Fruit fly (Drosophila melanogaster) whole organism, embryonic: ENCODE data around the gene MSAmiP.
A peak's percentile ranks its signal among the peaks of the same experiment; 100 is the strongest.

Experiments used
- Abd-B ChIP-seq: fragments of 200-800 bp; sonication (Bioruptor generic); optimal IDR thresholded peaks from 2 replicates; lab custom pipeline; 2018; ENCODE audit warnings: missing biosample characterization, mild to moderate bottlenecking, missing genetic modification characterization, moderate library complexity
- Awh ChIP-seq: fragments of 200-800 bp; sonication (Bioruptor generic); IDR thresholded peaks from 2 replicates; pipeline ENCODE4, ENCODE4 v1.3.6; 2022; ENCODE audit warnings: missing biosample characterization, missing genetic modification characterization
- CG10147 ChIP-seq: fragments of 200-800 bp; sonication (Bioruptor generic); optimal IDR thresholded peaks from 2 replicates; lab custom pipeline; 2019; ENCODE audit warnings: missing biosample characterization, mild to moderate bottlenecking, missing genetic modification characterization, moderate library complexity
- CG10462 ChIP-seq: fragments of 200-800 bp; sonication (Bioruptor generic); optimal IDR thresholded peaks from 2 replicates; lab custom pipeline; 2016; ENCODE audit warnings: missing biosample characterization, missing genetic modification characterization
- CG12391 ChIP-seq: fragments of 200-800 bp; sonication (Bioruptor generic); optimal IDR thresholded peaks from 3 replicates; lab custom pipeline; 2018; ENCODE audit warnings: missing biosample characterization, mild to moderate bottlenecking, missing genetic modification characterization, moderate library complexity
- CG13424 ChIP-seq: fragments of 200-800 bp; sonication (Bioruptor generic); optimal IDR thresholded peaks from 2 replicates; lab custom pipeline; 2019; ENCODE audit warnings: missing biosample characterization, mild to moderate bottlenecking, missing genetic modification characterization, moderate library complexity
- CG16813 ChIP-seq: fragments of 200-800 bp; sonication (Bioruptor generic); IDR thresholded peaks from 3 replicates; pipeline ENCODE4 v1.3.6; 2022; ENCODE audit warnings: missing biosample characterization, missing genetic modification characterization; ENCODE audit not compliant: partially characterized antibody
- CG17361 ChIP-seq: fragments of 200-800 bp; sonication (Bioruptor generic); IDR thresholded peaks from 3 replicates; pipeline ENCODE4 v1.3.6; 2022; ENCODE audit warnings: missing biosample characterization, missing genetic modification characterization
- CG18764 ChIP-seq: fragments of 200-800 bp; sonication (Bioruptor generic); optimal IDR thresholded peaks from 3 replicates; lab custom pipeline; 2016; ENCODE audit warnings: missing biosample characterization, missing genetic modification characterization
- CG2712 ChIP-seq: fragments of 200-800 bp; optimal IDR thresholded peaks from 3 replicates; lab custom pipeline; 2019; ENCODE audit warnings: missing biosample characterization, mild to moderate bottlenecking, missing genetic modification characterization, moderate library complexity
- CG30020 ChIP-seq: fragments of 200-800 bp; optimal IDR thresholded peaks from 2 replicates; lab custom pipeline; 2019; ENCODE audit warnings: missing biosample characterization, mild to moderate bottlenecking, missing genetic modification characterization, moderate library complexity
- CG3281 ChIP-seq: fragments of 200-800 bp; sonication (Bioruptor generic); optimal IDR thresholded peaks from 3 replicates; lab custom pipeline; 2017; ENCODE audit warnings: missing biosample characterization, mild to moderate bottlenecking, missing genetic modification characterization
- CG3847 ChIP-seq: fragments of 200-800 bp; sonication (Bioruptor generic); IDR thresholded peaks from 2 replicates; pipeline ENCODE4 v1.3.6; 2022; ENCODE audit warnings: missing biosample characterization, missing genetic modification characterization
- CG4404 ChIP-seq: fragments of 200-800 bp; sonication (Bioruptor generic); IDR thresholded peaks from 2 replicates; pipeline ENCODE4 v1.3.6; 2022; ENCODE audit warnings: missing biosample characterization, missing genetic modification characterization
- CG4730 ChIP-seq: fragments of 200-800 bp; sonication (Bioruptor generic); IDR thresholded peaks from 2 replicates; pipeline ENCODE4 v1.3.6; 2022; ENCODE audit warnings: missing biosample characterization, missing genetic modification characterization
- CG6175 ChIP-seq: fragments of 200-800 bp; sonication (Bioruptor generic); IDR thresholded peaks from 3 replicates; pipeline ENCODE4 v1.3.6; 2022; ENCODE audit warnings: missing biosample characterization, missing genetic modification characterization
- CG7987 ChIP-seq: fragments of 200-800 bp; sonication (Bioruptor generic); optimal IDR thresholded peaks from 2 replicates; lab custom pipeline; 2018; ENCODE audit warnings: missing biosample characterization, mild to moderate bottlenecking, missing genetic modification characterization, moderate library complexity
- CG8924 ChIP-seq: fragments of 200-800 bp; optimal IDR thresholded peaks from 3 replicates; lab custom pipeline; 2019; ENCODE audit warnings: missing biosample characterization, mild to moderate bottlenecking, missing genetic modification characterization, moderate library complexity
- CG9437 ChIP-seq: fragments of 200-800 bp; sonication (Bioruptor generic); optimal IDR thresholded peaks from 2 replicates; lab custom pipeline; 2018; ENCODE audit warnings: missing biosample characterization, mild to moderate bottlenecking, missing genetic modification characterization
- CoRest ChIP-seq: fragments of 200-800 bp; sonication (Bioruptor generic); optimal IDR thresholded peaks from 3 replicates; lab custom pipeline; 2018; ENCODE audit warnings: missing biosample characterization, mild to moderate bottlenecking, missing genetic modification characterization, moderate library complexity
- Dad ChIP-seq: fragments of 200-800 bp; sonication (Bioruptor generic); optimal IDR thresholded peaks from 3 replicates; lab custom pipeline; 2016; ENCODE audit warnings: missing biosample characterization, missing genetic modification characterization
- ERR ChIP-seq: fragments of 200-800 bp; sonication (Bioruptor generic); optimal IDR thresholded peaks from 2 replicates; lab custom pipeline; 2016; ENCODE audit warnings: missing biosample characterization, missing genetic modification characterization
- H15 ChIP-seq: fragments of 200-800 bp; sonication (Bioruptor generic); IDR thresholded peaks from 3 replicates; pipeline ENCODE4 v1.3.6; 2022; ENCODE audit warnings: missing biosample characterization, missing genetic modification characterization
- Hsf ChIP-seq: fragments of 200-800 bp; sonication (Bioruptor generic); optimal IDR thresholded peaks from 3 replicates; lab custom pipeline; 2016; ENCODE audit warnings: missing biosample characterization, missing genetic modification characterization
- MTF-1 ChIP-seq: fragments of 200-800 bp; sonication (Bioruptor generic); optimal IDR thresholded peaks from 2 replicates; lab custom pipeline; 2018; ENCODE audit warnings: missing biosample characterization, mild to moderate bottlenecking, missing genetic modification characterization, borderline replicate concordance
- Myb ChIP-seq: fragments of 200-800 bp; sonication (Bioruptor generic); optimal IDR thresholded peaks from 2 replicates; lab custom pipeline; 2016; ENCODE audit warnings: missing biosample characterization, missing genetic modification characterization
- Nf-YC ChIP-seq: fragments of 200-800 bp; optimal IDR thresholded peaks from 3 replicates; lab custom pipeline; 2019; ENCODE audit warnings: missing biosample characterization, mild to moderate bottlenecking, missing genetic modification characterization, moderate library complexity
- Oli ChIP-seq: fragments of 200-800 bp; sonication (Bioruptor generic); optimal IDR thresholded peaks from 2 replicates; lab custom pipeline; 2018; ENCODE audit warnings: missing biosample characterization, mild to moderate bottlenecking, missing genetic modification characterization, moderate library complexity
- Rfx ChIP-seq: fragments of 200-800 bp; sonication (Bioruptor generic); IDR thresholded peaks from 2 replicates; pipeline ENCODE4 v1.3.6; 2022; ENCODE audit warnings: missing biosample characterization, missing genetic modification characterization
- Sin3A ChIP-seq: fragments of >200 bp; optimal IDR thresholded peaks from 2 replicates; lab custom pipeline; 2018
- Xrp1 ChIP-seq: fragments of 200-800 bp; sonication (Bioruptor generic); IDR thresholded peaks from 2 replicates; pipeline ENCODE4 v1.3.6; 2022; ENCODE audit warnings: missing biosample characterization, missing genetic modification characterization
- abd-A ChIP-seq: fragments of 200-800 bp; sonication (Bioruptor generic); optimal IDR thresholded peaks from 3 replicates; lab custom pipeline; 2019; ENCODE audit warnings: missing biosample characterization, mild to moderate bottlenecking, missing genetic modification characterization, moderate library complexity
- bsh ChIP-seq, 2 experiments: fragments of 200-800 bp; sonication (Bioruptor generic); optimal IDR thresholded peaks; 2 replicates each; lab custom pipeline; 2017 to 2018; ENCODE audit warnings: mild to moderate bottlenecking in 2 of 2, missing biosample characterization in 2 of 2, missing genetic modification characterization in 2 of 2, moderate library complexity in 1 of 2
- btn ChIP-seq: fragments of 200-800 bp; sonication (Bioruptor generic); optimal IDR thresholded peaks from 2 replicates; lab custom pipeline; 2016; ENCODE audit warnings: missing biosample characterization, missing genetic modification characterization
- chinmo ChIP-seq: fragments of 200-800 bp; sonication (Bioruptor generic); IDR thresholded peaks from 4 replicates; pipeline ENCODE4 v1.3.6; 2022; ENCODE audit warnings: missing biosample characterization, missing genetic modification characterization; ENCODE audit not compliant: partially characterized antibody
- dan ChIP-seq: fragments of 200-800 bp; sonication (Bioruptor generic); IDR thresholded peaks from 2 replicates; pipeline ENCODE4 v1.3.6; 2022; ENCODE audit warnings: missing biosample characterization, missing genetic modification characterization
- eyg ChIP-seq: fragments of 200-800 bp; sonication (Bioruptor generic); optimal IDR thresholded peaks from 3 replicates; lab custom pipeline; 2016; ENCODE audit warnings: missing biosample characterization, missing genetic modification characterization
- fd96Cb ChIP-seq: fragments of 200-800 bp; sonication (Bioruptor generic); optimal IDR thresholded peaks from 2 replicates; lab custom pipeline; 2018; ENCODE audit warnings: missing biosample characterization, mild to moderate bottlenecking, missing genetic modification characterization, moderate library complexity
- gcm2 ChIP-seq: fragments of 200-800 bp; sonication (Bioruptor generic); optimal IDR thresholded peaks from 2 replicates; lab custom pipeline; 2016; ENCODE audit warnings: missing biosample characterization, missing genetic modification characterization
- kay ChIP-seq: fragments of 200-800 bp; sonication (Bioruptor generic); optimal IDR thresholded peaks from 2 replicates; lab custom pipeline; 2016; ENCODE audit warnings: missing biosample characterization, missing genetic modification characterization
- luna ChIP-seq: fragments of 200-800 bp; sonication (Bioruptor generic); optimal IDR thresholded peaks from 2 replicates; lab custom pipeline; 2016; ENCODE audit warnings: missing biosample characterization, missing genetic modification characterization
- maf-S ChIP-seq: fragments of 200-800 bp; sonication (Bioruptor generic); optimal IDR thresholded peaks from 2 replicates; lab custom pipeline; 2016; ENCODE audit warnings: missing biosample characterization, missing genetic modification characterization
- pan ChIP-seq, 4 experiments: fragments of >200 bp in 3 of 4; fragments of 200-800 bp in 1 of 4; sonication (Bioruptor generic) in 1 of 4; optimal IDR thresholded peaks in 3 of 4; IDR thresholded peaks in 1 of 4; 2 replicates each; pipeline versions ENCODE4 v1.3.6 to Lab custom; 2017 to 2022; ENCODE audit warnings: missing biosample characterization in 2 of 4, missing genetic modification characterization in 2 of 4, mixed read lengths in 1 of 4
- peb ChIP-seq: fragments of 200-800 bp; sonication (Bioruptor generic); IDR thresholded peaks from 2 replicates; pipeline ENCODE4 v1.3.6; 2022; ENCODE audit warnings: missing biosample characterization, missing genetic modification characterization
- phol ChIP-seq: fragments of 200-800 bp; sonication (Bioruptor generic); optimal IDR thresholded peaks from 3 replicates; lab custom pipeline; 2018; ENCODE audit warnings: missing biosample characterization, mild to moderate bottlenecking, missing genetic modification characterization, moderate library complexity
- prd ChIP-seq, 3 experiments: fragments of >200 bp in 2 of 3; fragments of 200-800 bp in 1 of 3; sonication (Bioruptor generic) in 1 of 3; optimal IDR thresholded peaks in 2 of 3; IDR thresholded peaks in 1 of 3; 2 replicates in 2 of 3; 3 replicates in 1 of 3; pipeline versions ENCODE4 v1.3.6 to Lab custom; 2017 to 2022; ENCODE audit warnings: missing biosample characterization in 1 of 3, missing genetic modification characterization in 1 of 3
- sd ChIP-seq: fragments of 200-800 bp; sonication (Bioruptor generic); optimal IDR thresholded peaks from 3 replicates; lab custom pipeline; 2018; ENCODE audit warnings: missing biosample characterization, mild to moderate bottlenecking, missing genetic modification characterization, moderate library complexity
- ssp ChIP-seq: fragments of 200-800 bp; sonication (Bioruptor generic); IDR thresholded peaks from 2 replicates; pipeline ENCODE4 v1.3.6; 2022; ENCODE audit warnings: missing biosample characterization, missing genetic modification characterization
- wdn ChIP-seq: fragments of 200-800 bp; sonication (Bioruptor generic); IDR thresholded peaks from 2 replicates; pipeline ENCODE4 v1.3.6; 2022; ENCODE audit warnings: missing biosample characterization, missing genetic modification characterization

Gene MSAmiP

dm6 chr3R:16843472-16843871, 52.6 kb downstream of the MSAmiP start (continued):
- TF ChIP-seq Xrp1 (GFP tag; lab: Robert Waterston, UW), result 0 out of 2 replicates have a peak, but pooled peaks have one; percentile 35
- no peak for TF ChIP-seq luna
- TF ChIP-seq ssp (GFP tag; lab: Robert Waterston, UW), result 0 out of 2 replicates have a peak, but pooled peaks have one; percentile 12
- peak; percentile 8; the same call in 1 of the 2 replicates for TF ChIP-seq CG4730 (GFP tag; lab: Robert Waterston, UW)
- no peak for TF ChIP-seq eyg (GFP tag; lab: Kevin White, UChicago)
- no peak for TF ChIP-seq Myb (GFP tag; lab: Kevin White, UChicago)
- TF ChIP-seq Dad (GFP tag; lab: Kevin White, UChicago), result no peak
- TF ChIP-seq MTF-1 (GFP tag; lab: Kevin White, UChicago), result no peak
- no peak for TF ChIP-seq ERR
- no peak for TF ChIP-seq CG8924 (tag; lab: Kevin White, UChicago)
- TF ChIP-seq bsh (GFP tag; optimal IDR thresholded peaks at IDR 0.05; lab: Kevin White, UChicago), result peak in 1 of 2 experiments; percentile 7
- peak; percentile 5 for TF ChIP-seq Oli (tag; lab: Kevin White, UChicago)
- peak; percentile 62 for TF ChIP-seq CG2712 (tag; lab: Kevin White, UChicago)
- TF ChIP-seq CG10462 (GFP tag; lab: Kevin White, UChicago), result no peak
- no peak for TF ChIP-seq dan (GFP tag; lab: Robert Waterston, UW)
- TF ChIP-seq kay (GFP tag; lab: Kevin White, UChicago), result no peak
- no peak for TF ChIP-seq gcm2 (GFP tag; lab: Kevin White, UChicago)
- TF ChIP-seq CG12391 (tag; lab: Kevin White, UChicago), result no peak
- TF ChIP-seq pan (optimal IDR thresholded peaks at IDR 0.05; lab: Kevin White, UChicago), result no peak
- TF ChIP-seq pan (GFP tag; optimal IDR thresholded peaks at IDR 0.05 in 1 of 2, IDR thresholded peaks at IDR 0.05 in 1 of 2), result peak in 1 of 2 experiments; percentile 24
- no peak for TF ChIP-seq CG9437 (GFP tag; lab: Kevin White, UChicago)
- 0 out of 3 replicates have a peak, but pooled peaks have one; percentile 40 for TF ChIP-seq CG17361 (GFP tag; lab: Robert Waterston, UW)
- TF ChIP-seq CG3847, result no peak
- TF ChIP-seq CG6175 (GFP tag; lab: Robert Waterston, UW), result no peak
- TF ChIP-seq prd (optimal IDR thresholded peaks at IDR 0.05; lab: Kevin White, UChicago), result no peak
- peak; percentile 17; the same call in 1 of the 3 replicates for TF ChIP-seq prd (GFP tag; IDR thresholded peaks at IDR 0.05; lab: Robert Waterston, UW)
- no peak for TF ChIP-seq CG3281 (GFP tag; lab: Kevin White, UChicago)
- no peak for TF ChIP-seq Nf-YC (tag; lab: Kevin White, UChicago)
- no peak for TF ChIP-seq CG16813 (GFP tag; lab: Robert Waterston, UW)
- TF ChIP-seq CG18764 (GFP tag; lab: Kevin White, UChicago), result no peak
- TF ChIP-seq fd96Cb, result no peak
- TF ChIP-seq phol, result peak; percentile 15
- TF ChIP-seq CG13424 (tag; lab: Kevin White, UChicago), result no peak

- TF ChIP-seq sd (tag; lab: Kevin White, UChicago) (peak; percentile 65), abd-A (tag; lab: Kevin White, UChicago) (peak; percentile 99), Sin3A (no peak), chinmo (GFP tag; lab: Robert Waterston, UW) (0 out of 4 replicates have a peak, but pooled peaks have one; percentile 46), peb (GFP tag; lab: Robert Waterston, UW) (no peak), btn (GFP tag; lab: Kevin White, UChicago) (no peak)
Measured at dm6 chr3R:16842533-16842932, 53.6 kb downstream of the MSAmiP start.

- TF ChIP-seq Awh (GFP tag; lab: Robert Waterston, UW), result peak; percentile 42; the same call in 1 of the 2 replicates
- TF ChIP-seq CG4404 (GFP tag; lab: Robert Waterston, UW), result no peak
- peak; percentile 93 for TF ChIP-seq abd-A (tag; lab: Kevin White, UChicago)
- no peak for TF ChIP-seq Rfx (GFP tag; lab: Robert Waterston, UW)
- peak; percentile 61 for TF ChIP-seq sd (tag; lab: Kevin White, UChicago)
- no peak for TF ChIP-seq CG30020 (tag; lab: Kevin White, UChicago)
- TF ChIP-seq maf-S, result no peak
- TF ChIP-seq CG10147 (GFP tag; lab: Kevin White, UChicago), result no peak
- no peak for TF ChIP-seq Hsf (GFP tag; lab: Kevin White, UChicago)
- TF ChIP-seq wdn, result no peak
- no peak for TF ChIP-seq H15 (GFP tag; lab: Robert Waterston, UW)
- no peak for TF ChIP-seq CoRest (tag; lab: Kevin White, UChicago)
- peak; percentile 5 for TF ChIP-seq Abd-B
- TF ChIP-seq CG7987 (GFP tag; lab: Kevin White, UChicago), result no peak
Measured at dm6 chr3R:16840762-16841161, 55.3 kb downstream of the MSAmiP start.
